Worm (Caenorhabditis elegans) whole organism, young adult: Measurements from ENCODE around the gene C09B8.3.

Experiments
- F49E8.2 ChIP-seq: sonication (generic microtip); optimal IDR thresholded peaks from 3 replicates; lab custom pipeline; 2017; ENCODE audit warnings: missing genetic modification characterization, mild to moderate bottlenecking, missing compliant biosample characterization, antibody characterized with exemption, moderate library complexity; ENCODE audit not compliant: insufficient read depth
- ama-1 ChIP-seq, 3 experiments: fragments of 150-350 bp in 1 of 3; sonication (generic microtip) in 2 of 3; optimal IDR thresholded peaks; 2 replicates each; lab custom pipeline; 2014 to 2018; ENCODE audit warnings: missing biosample characterization in 2 of 3, missing genetic modification characterization in 2 of 3, missing genetic modification reagents in 2 of 3
- athp-1 ChIP-seq: sonication (generic microtip); optimal IDR thresholded peaks from 2 replicates; lab custom pipeline; 2017; ENCODE audit warnings: mild to moderate bottlenecking, missing genetic modification characterization, missing compliant biosample characterization
- attf-5 ChIP-seq: fragments of 200-800 bp; sonication (Bioruptor generic); optimal IDR thresholded peaks from 2 replicates; lab custom pipeline; 2018; ENCODE audit warnings: mild to moderate bottlenecking, missing genetic modification characterization, missing compliant biosample characterization
- ceh-27 ChIP-seq: fragments of 200-800 bp; sonication (Bioruptor generic); optimal IDR thresholded peaks from 2 replicates; lab custom pipeline; 2018; ENCODE audit warnings: mild to moderate bottlenecking, missing genetic modification characterization, moderate library complexity, missing compliant biosample characterization
- efl-1 ChIP-seq: fragments of 150-350 bp; optimal IDR thresholded peaks from 2 replicates; lab custom pipeline; 2014; ENCODE audit warnings: missing biosample characterization, missing genetic modification reagents, missing genetic modification characterization
- let-526 ChIP-seq: fragments of 200-800 bp; sonication (Bioruptor generic); IDR thresholded peaks from 2 replicates; pipeline ENCODE4 v1.3.6; 2022; ENCODE audit warnings: missing genetic modification reagents, missing genetic modification characterization, missing compliant biosample characterization
- mcd-1 ChIP-seq: fragments of 200-800 bp; sonication (Bioruptor generic); IDR thresholded peaks from 2 replicates; pipeline ENCODE4 v1.3.6; 2022; ENCODE audit warnings: missing genetic modification reagents, missing genetic modification characterization, missing compliant biosample characterization
- nfya-2 ChIP-seq: fragments of 200-800 bp; sonication (Bioruptor generic); IDR thresholded peaks from 2 replicates; pipeline ENCODE4 v1.3.6; 2022; ENCODE audit warnings: missing genetic modification reagents, missing genetic modification characterization, missing compliant biosample characterization
- ztf-18 ChIP-seq: sonication (generic microtip); optimal IDR thresholded peaks from 2 replicates; lab custom pipeline; 2016; ENCODE audit warnings: missing genotype, mild to moderate bottlenecking, missing genetic modification characterization, missing compliant biosample characterization

ce11 chrX:5958815-5959214, 51.7 kb downstream of the C09B8.3 start, which contains the start of gene R07E4.1:
- no peak for TF ChIP-seq efl-1 (GFP tag; lab: Kevin White, UChicago)
- TF ChIP-seq mcd-1 (GFP tag; lab: Robert Waterston, UW) = no peak
- no peak for TF ChIP-seq attf-5 (GFP tag; lab: Kevin White, UChicago)
- TF ChIP-seq nfya-2 (GFP tag; lab: Robert Waterston, UW) = no peak
- TF ChIP-seq ama-1 (optimal IDR thresholded peaks at IDR 0.05; lab: Kevin White, UChicago) = no peak
- TF ChIP-seq ama-1 (GFP tag; optimal IDR thresholded peaks at IDR 0.05; lab: Kevin White, UChicago) = no peak
- no peak for TF ChIP-seq F49E8.2 (tag; lab: Kevin White, UChicago)
- TF ChIP-seq ztf-18 (tag; lab: Kevin White, UChicago) = no peak
- no peak for TF ChIP-seq athp-1 (tag; lab: Kevin White, UChicago)
- no peak for TF ChIP-seq ceh-27 (GFP tag; lab: Kevin White, UChicago)
- no peak for TF ChIP-seq let-526 (GFP tag; lab: Robert Waterston, UW)
